Worm (Caenorhabditis elegans): ENCODE data around the gene K11G9.5.

The K11G9.5 gene

ce11 chrV:6658765-6659164 lies 29.5 kb downstream of the K11G9.5 start (continued):
- no peak for TF ChIP-seq nhr-28 (tag; optimal IDR thresholded peaks at IDR 0.05)
- no peak for TF ChIP-seq pha-4 (GFP tag; IDR thresholded peaks at IDR 0.05)
- TF ChIP-seq pha-4 (tag; optimal IDR thresholded peaks at IDR 0.05): no peak
- TF ChIP-seq hlh-11 (tag; optimal IDR thresholded peaks at IDR 0.05): peak; percentile 35
- peak; percentile 85 for TF ChIP-seq aha-1 (tag)
- TF ChIP-seq fkh-10 (GFP tag; optimal IDR thresholded peaks at IDR 0.05): peak; percentile 69
- TF ChIP-seq aly-2 (tag; optimal IDR thresholded peaks at IDR 0.05): no peak
- peak; percentile 74 for TF ChIP-seq egl-43 (GFP tag; IDR thresholded peaks at IDR 0.05)
- no peak for TF ChIP-seq Y105C5A.15 (GFP tag; IDR thresholded peaks at IDR 0.05)
- TF ChIP-seq daf-16 (GFP tag; optimal IDR thresholded peaks at IDR 0.05): no peak
- TF ChIP-seq daf-16 (tag; optimal IDR thresholded peaks at IDR 0.05): no peak
- peak; percentile 30; the same call in 1 of the 2 replicates for TF ChIP-seq dmd-6 (GFP tag; IDR thresholded peaks at IDR 0.05)
- TF ChIP-seq lsy-2 (tag; optimal IDR thresholded peaks at IDR 0.05): peak in 1 of 2 experiments; percentile 19
- TF ChIP-seq ZK546.5 (tag; optimal IDR thresholded peaks at IDR 0.05): no peak
- TF ChIP-seq skn-1 (tag; optimal IDR thresholded peaks at IDR 0.05): no peak
- peak; percentile 85 for TF ChIP-seq hlh-30 (tag; optimal IDR thresholded peaks at IDR 0.05; ENCODE audit: insufficient read depth)
- TF ChIP-seq attf-4 (tag; optimal IDR thresholded peaks at IDR 0.05): no peak
- no peak for TF ChIP-seq T26A8.4 (GFP tag; IDR thresholded peaks at IDR 0.05)
- peak; percentile 57 for TF ChIP-seq mep-1 (tag; optimal IDR thresholded peaks at IDR 0.05)
- TF ChIP-seq set-16 (GFP tag; IDR thresholded peaks at IDR 0.05): peak; percentile 64
- no peak for TF ChIP-seq cey-2 (tag; optimal IDR thresholded peaks at IDR 0.05; ENCODE audit: borderline replicate concordance, insufficient read depth)
- TF ChIP-seq mdl-1 (tag; optimal IDR thresholded peaks at IDR 0.05): peak in 1 of 2 experiments; percentile 83
- TF ChIP-seq mdt-29 (GFP tag; IDR thresholded peaks at IDR 0.05): no peak
- TF ChIP-seq zag-1 (tag; optimal IDR thresholded peaks at IDR 0.05): no peak
- no peak for TF ChIP-seq F10B5.3 (tag; optimal IDR thresholded peaks at IDR 0.05)
- TF ChIP-seq unc-39 (tag; optimal IDR thresholded peaks at IDR 0.05): no peak
- no peak for TF ChIP-seq ceh-82 (tag; optimal IDR thresholded peaks at IDR 0.05)
- TF ChIP-seq mxl-3 (GFP tag; optimal IDR thresholded peaks at IDR 0.05): peak; percentile 24
- TF ChIP-seq snpc-4 (tag; optimal IDR thresholded peaks at IDR 0.05): no peak
- TF ChIP-seq spr-1 (tag; optimal IDR thresholded peaks at IDR 0.05): no peak
- no peak for TF ChIP-seq daf-12 (tag; optimal IDR thresholded peaks at IDR 0.05)

DNA sequence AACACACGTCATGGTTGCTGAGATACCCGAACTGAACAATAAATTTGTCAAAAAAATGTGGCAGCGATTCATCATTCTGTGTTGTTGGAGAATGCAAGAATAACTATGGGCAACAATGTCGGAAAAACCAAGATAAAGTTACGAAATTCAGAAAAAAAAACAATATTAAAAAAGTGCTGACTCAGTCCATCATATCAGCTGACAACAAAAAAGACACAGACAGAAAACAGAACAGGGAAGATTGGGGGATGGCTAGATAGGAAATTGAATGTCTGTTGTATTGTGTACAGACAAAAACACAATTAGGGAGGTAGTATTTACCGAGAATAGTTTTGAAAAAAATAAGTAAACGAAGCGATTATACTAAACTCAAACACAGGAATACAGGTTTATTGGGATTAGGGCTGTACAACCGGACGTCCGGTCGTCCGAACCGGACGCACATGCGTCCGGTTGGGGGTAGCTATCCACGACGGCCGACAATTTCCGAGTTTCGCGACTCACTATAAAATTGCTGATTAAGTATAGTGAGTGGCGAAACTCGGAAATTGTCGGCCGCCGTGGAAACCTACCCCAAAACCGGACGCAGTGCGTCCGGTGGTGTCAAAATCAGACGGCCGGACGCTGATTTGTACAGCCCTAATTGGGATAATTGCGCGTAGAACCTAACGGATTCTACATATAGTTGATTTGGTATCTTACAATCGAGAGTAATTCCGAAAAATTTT lies 30.6 kb downstream of the K11G9.5 start:
- TF ChIP-seq mes-2 (tag; optimal IDR thresholded peaks at IDR 0.05; ENCODE audit: poor library complexity, severe bottlenecking): peak; percentile 1
- peak; percentile 40 for TF ChIP-seq snpc-4 (tag; optimal IDR thresholded peaks at IDR 0.05)
- no peak for TF ChIP-seq zfp-3 (GFP tag; conservative IDR thresholded peaks at IDR 0.05)
- TF ChIP-seq lir-3 (tag; optimal IDR thresholded peaks at IDR 0.05): no peak
- no peak for TF ChIP-seq daf-16 (GFP tag; optimal IDR thresholded peaks at IDR 0.05)
- TF ChIP-seq daf-16 (tag; optimal IDR thresholded peaks at IDR 0.05): peak; percentile 72
- TF ChIP-seq F44E2.7 (GFP tag; IDR thresholded peaks at IDR 0.05): no peak
- peak; percentile 22 for TF ChIP-seq T20F7.1 (GFP tag; optimal IDR thresholded peaks at IDR 0.05)
- no peak for TF ChIP-seq snpc-1.2 (GFP tag; IDR thresholded peaks at IDR 0.05)
- TF ChIP-seq spr-1 (tag; optimal IDR thresholded peaks at IDR 0.05): no peak
- TF ChIP-seq tra-1 (GFP tag; IDR thresholded peaks at IDR 0.05): 0 out of 2 replicates have a peak, but pooled peaks have one; percentile 40
- TF ChIP-seq dve-1 (tag; optimal IDR thresholded peaks at IDR 0.05; ENCODE audit: insufficient read depth): peak; percentile 59
- no peak for TF ChIP-seq ceh-28 (tag; optimal IDR thresholded peaks at IDR 0.05)
- TF ChIP-seq mxl-2 (GFP tag; conservative IDR thresholded peaks at IDR 0.05): no peak
- TF ChIP-seq fkh-10 (GFP tag; optimal IDR thresholded peaks at IDR 0.05): no peak
- TF ChIP-seq nhr-25 (tag; optimal IDR thresholded peaks at IDR 0.05; ENCODE audit: borderline replicate concordance, insufficient read depth): no peak
- TF ChIP-seq mdt-29 (GFP tag; IDR thresholded peaks at IDR 0.05): no peak
- TF ChIP-seq nhr-28 (tag; optimal IDR thresholded peaks at IDR 0.05): peak; percentile 22
- TF ChIP-seq Y48G9A.11 (GFP tag; IDR thresholded peaks at IDR 0.05): 0 out of 2 replicates have a peak, but pooled peaks have one; percentile 11
- TF ChIP-seq lin-39 (tag; optimal IDR thresholded peaks at IDR 0.05): no peak
- peak in 1 of 2 experiments; percentile 31 for TF ChIP-seq unc-62 (GFP tag; optimal IDR thresholded peaks at IDR 0.05 in 1 of 2)
- no peak for TF ChIP-seq unc-62 (tag; optimal IDR thresholded peaks at IDR 0.05)
- TF ChIP-seq mep-1 (tag; optimal IDR thresholded peaks at IDR 0.05): no peak
- TF ChIP-seq ceh-82 (tag; optimal IDR thresholded peaks at IDR 0.05): no peak
- TF ChIP-seq unc-130 (GFP tag; optimal IDR thresholded peaks at IDR 0.05): no peak
- TF ChIP-seq hlh-30 (tag; optimal IDR thresholded peaks at IDR 0.05; ENCODE audit: insufficient read depth): peak; percentile 60
- no peak for TF ChIP-seq ztf-11 (tag; optimal IDR thresholded peaks at IDR 0.05)
- no peak for TF ChIP-seq zip-11 (GFP tag; IDR thresholded peaks at IDR 0.05)

Data from whole organism, L4 larva.